Worm (Caenorhabditis elegans) whole organism, young adult: ENCODE measurements around the gene B0462.5.

ENCODE experiments used
- C06A6.2 ChIP-seq: fragments of 200-800 bp; sonication (Bioruptor generic); conservative IDR thresholded peaks from 2 replicates; pipeline ENCODE4 v1.3.6; 2022; ENCODE audit warnings: missing genetic modification characterization, missing compliant biosample characterization
- F33H1.4 ChIP-seq: fragments of 200-800 bp; sonication (Bioruptor generic); IDR thresholded peaks from 2 replicates; pipeline ENCODE4 v1.3.6; 2022; ENCODE audit warnings: missing genetic modification reagents, missing genetic modification characterization, missing compliant biosample characterization
- Y95B8A.8 ChIP-seq: fragments of 200-800 bp; sonication (Bioruptor generic); IDR thresholded peaks from 2 replicates; pipeline ENCODE4 v1.3.6; 2022; ENCODE audit warnings: missing genetic modification reagents, missing genetic modification characterization, missing compliant biosample characterization
- ama-1 ChIP-seq, 3 experiments: fragments of 150-350 bp in 1 of 3; sonication (generic microtip) in 2 of 3; optimal IDR thresholded peaks; 2 replicates each; lab custom pipeline; 2014 to 2018; ENCODE audit warnings: missing biosample characterization in 2 of 3, missing genetic modification characterization in 2 of 3, missing genetic modification reagents in 2 of 3
- efl-1 ChIP-seq: fragments of 150-350 bp; optimal IDR thresholded peaks from 2 replicates; lab custom pipeline; 2014; ENCODE audit warnings: missing biosample characterization, missing genetic modification reagents, missing genetic modification characterization
- hmg-20 ChIP-seq: fragments of 200-800 bp; sonication (Bioruptor generic); IDR thresholded peaks from 2 replicates; pipeline ENCODE4 v1.3.6; 2022; ENCODE audit warnings: missing genetic modification reagents, missing genetic modification characterization, missing compliant biosample characterization
- lin-35 ChIP-seq, 3 experiments: fragments of 150-350 bp in 2 of 3; sonication (generic microtip) in 1 of 3; optimal IDR thresholded peaks; 2 replicates each; lab custom pipeline; 2014 to 2018; ENCODE audit warnings: missing biosample characterization in 3 of 3, missing genetic modification characterization in 3 of 3, missing genetic modification reagents in 3 of 3
- lir-1 ChIP-seq: fragments of 200-800 bp; sonication (Bioruptor generic); conservative IDR thresholded peaks from 2 replicates; pipeline ENCODE4 v1.3.6; 2022; ENCODE audit warnings: missing genetic modification reagents, missing genetic modification characterization, missing compliant biosample characterization
- sea-2 ChIP-seq: fragments of 200-800 bp; sonication (Bioruptor generic); IDR thresholded peaks from 2 replicates; pipeline ENCODE4 v1.3.6; 2022; ENCODE audit warnings: missing genetic modification characterization, missing compliant biosample characterization
- unc-130 ChIP-seq: sonication (generic microtip); optimal IDR thresholded peaks from 2 replicates; lab custom pipeline; 2016; ENCODE audit warnings: missing genetic modification reagents, missing genetic modification characterization, missing compliant biosample characterization

DNA sequence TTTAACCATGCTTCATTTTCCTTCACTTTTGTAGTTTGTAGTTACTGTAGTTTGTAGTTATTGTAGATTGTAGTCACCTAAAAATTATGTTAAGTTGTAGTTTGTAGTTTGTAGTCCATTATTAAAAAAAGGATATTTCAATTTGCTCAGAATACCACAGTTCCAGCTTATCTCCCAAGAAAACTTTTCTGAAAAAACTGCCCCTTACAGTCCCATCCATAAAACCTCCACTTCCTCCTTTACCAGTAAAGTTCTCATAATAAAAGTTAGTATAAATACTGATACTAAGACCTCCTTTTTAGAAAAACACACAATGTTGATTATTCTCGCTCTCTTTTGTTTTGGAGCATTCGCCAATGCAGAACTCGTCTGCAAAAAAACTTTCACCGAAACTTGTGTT, 27.6 kb upstream of the B0462.5 start, which contains the start of gene C08E8.11:
- TF ChIP-seq ama-1 (optimal IDR thresholded peaks at IDR 0.05; lab: Kevin White, UChicago) (no peak), ama-1 (GFP tag; optimal IDR thresholded peaks at IDR 0.05; lab: Kevin White, UChicago) (no peak), C06A6.2 (GFP tag; lab: Robert Waterston, UW) (no peak), lir-1 (no peak), lin-35 (GFP tag; optimal IDR thresholded peaks at IDR 0.05; lab: Kevin White, UChicago) (no peak), hmg-20 (GFP tag; lab: Robert Waterston, UW) (no peak), sea-2 (no peak), Y95B8A.8 (no peak), unc-130 (GFP tag; lab: Kevin White, UChicago) (no peak), F33H1.4 (GFP tag; lab: Robert Waterston, UW) (no peak), efl-1 (GFP tag; lab: Kevin White, UChicago) (no peak)
